Worm (Caenorhabditis elegans): ENCODE measurements around the gene Y75B8A.28.
A peak's percentile ranks its signal among the peaks of the same experiment; 100 is the strongest.

Y75B8A.28 gene

ce11 chrIII:12331300-12331699, 12.4 kb downstream of the Y75B8A.28 start:
- no peak for TF ChIP-seq M03D4.4 (tag; optimal IDR thresholded peaks at IDR 0.05)

DNA sequence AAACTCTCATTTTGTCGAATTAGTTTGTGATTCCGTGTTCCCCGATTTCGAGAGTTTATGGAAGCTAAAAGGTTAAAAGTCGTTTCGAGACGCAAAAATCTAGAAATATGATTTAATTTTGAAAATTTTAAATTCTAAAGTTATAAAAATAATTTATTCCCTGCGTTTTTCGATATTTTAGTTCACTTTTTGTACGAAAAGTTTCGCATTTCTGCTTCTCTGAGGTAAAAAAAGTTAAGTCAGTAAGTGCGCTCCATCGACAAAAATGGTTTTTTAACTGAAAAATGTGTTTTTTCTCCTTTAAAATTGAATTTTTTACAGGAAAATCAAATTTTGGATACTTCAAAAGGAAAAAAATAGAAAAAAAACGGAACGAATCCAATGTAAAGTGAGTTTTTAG, 14.6 kb downstream of the Y75B8A.28 start, which contains the start of gene zip-1:
TSS of gene zip-1 (plus strand) at position 301 of the 400 bp plus-strand sequence.
- TF ChIP-seq pha-4 (tag; optimal IDR thresholded peaks at IDR 0.05) (no peak), zip-8 (tag; optimal IDR thresholded peaks at IDR 0.05) (no peak), elt-1 (tag; optimal IDR thresholded peaks at IDR 0.05; ENCODE audit: borderline replicate concordance, insufficient read depth) (no peak), mab-5 (tag; optimal IDR thresholded peaks at IDR 0.05) (no peak), unc-120 (tag; optimal IDR thresholded peaks at IDR 0.05; ENCODE audit: poor library complexity, severe bottlenecking) (no peak), nhr-237 (tag; optimal IDR thresholded peaks at IDR 0.05) (no peak), nhr-2 (tag; optimal IDR thresholded peaks at IDR 0.05) (no peak), snpc-4 (tag; optimal IDR thresholded peaks at IDR 0.05) (no peak), ceh-83 (GFP tag; optimal IDR thresholded peaks at IDR 0.05) (no peak), mep-1 (tag; optimal IDR thresholded peaks at IDR 0.05) (no peak), mls-2 (tag; optimal IDR thresholded peaks at IDR 0.05) (no peak), cnd-1 (tag; optimal IDR thresholded peaks at IDR 0.05) (no peak), bed-3 (GFP tag; optimal IDR thresholded peaks at IDR 0.05) (no peak), nhr-12 (tag; optimal IDR thresholded peaks at IDR 0.05) (no peak), elt-3 (tag; optimal IDR thresholded peaks at IDR 0.05) (no peak), sptf-1 (tag; optimal IDR thresholded peaks at IDR 0.05) (no peak), ztf-11 (tag; optimal IDR thresholded peaks at IDR 0.05) (no peak), lin-32 (GFP tag; optimal IDR thresholded peaks at IDR 0.05) (no peak)

- TF ChIP-seq lsy-2 (tag; optimal IDR thresholded peaks at IDR 0.05) = no peak
- TF ChIP-seq lin-13 (tag; optimal IDR thresholded peaks at IDR 0.05) = no peak
- no peak for TF ChIP-seq nhr-237 (tag; optimal IDR thresholded peaks at IDR 0.05)
- no peak for TF ChIP-seq hlh-1 (tag; optimal IDR thresholded peaks at IDR 0.05)
- TF ChIP-seq unc-62 (GFP tag; optimal IDR thresholded peaks at IDR 0.05) = no peak
- TF ChIP-seq ceh-43 (GFP tag; optimal IDR thresholded peaks at IDR 0.05) = no peak
Measured at ce11 chrIII:12334268-12334667, 15.4 kb downstream of the Y75B8A.28 start.

- TF ChIP-seq pha-4 (tag; optimal IDR thresholded peaks at IDR 0.05) = peak; percentile 1
- TF ChIP-seq nhr-76 (tag; optimal IDR thresholded peaks at IDR 0.05) = no peak
- no peak for TF ChIP-seq flh-1 (GFP tag; optimal IDR thresholded peaks at IDR 0.05)
- TF ChIP-seq nhr-12 (tag; optimal IDR thresholded peaks at IDR 0.05) = no peak
- TF ChIP-seq unc-62 (GFP tag; optimal IDR thresholded peaks at IDR 0.05) = peak; percentile 7
- TF ChIP-seq elt-3 (tag; optimal IDR thresholded peaks at IDR 0.05) = peak; percentile 1
- TF ChIP-seq elt-1 (tag; optimal IDR thresholded peaks at IDR 0.05; ENCODE audit: borderline replicate concordance, insufficient read depth) = peak; percentile 51
- no peak for TF ChIP-seq mls-2 (tag; optimal IDR thresholded peaks at IDR 0.05)
- no peak for TF ChIP-seq lin-32 (GFP tag; optimal IDR thresholded peaks at IDR 0.05)
- no peak for TF ChIP-seq zip-8 (tag; optimal IDR thresholded peaks at IDR 0.05)
- TF ChIP-seq lsy-2 (tag; optimal IDR thresholded peaks at IDR 0.05) = no peak
- TF ChIP-seq ces-1 (GFP tag; optimal IDR thresholded peaks at IDR 0.05) = peak; percentile 45
- TF ChIP-seq nhr-237 (tag; optimal IDR thresholded peaks at IDR 0.05) = no peak
- TF ChIP-seq unc-120 (tag; optimal IDR thresholded peaks at IDR 0.05; ENCODE audit: poor library complexity, severe bottlenecking) = peak; percentile 25
- TF ChIP-seq drap-1 (GFP tag; optimal IDR thresholded peaks at IDR 0.05) = no peak
- no peak for TF ChIP-seq cnd-1 (tag; optimal IDR thresholded peaks at IDR 0.05)
Measured at ce11 chrIII:12335400-12335994, 16.6 kb downstream of the Y75B8A.28 start.

DNA sequence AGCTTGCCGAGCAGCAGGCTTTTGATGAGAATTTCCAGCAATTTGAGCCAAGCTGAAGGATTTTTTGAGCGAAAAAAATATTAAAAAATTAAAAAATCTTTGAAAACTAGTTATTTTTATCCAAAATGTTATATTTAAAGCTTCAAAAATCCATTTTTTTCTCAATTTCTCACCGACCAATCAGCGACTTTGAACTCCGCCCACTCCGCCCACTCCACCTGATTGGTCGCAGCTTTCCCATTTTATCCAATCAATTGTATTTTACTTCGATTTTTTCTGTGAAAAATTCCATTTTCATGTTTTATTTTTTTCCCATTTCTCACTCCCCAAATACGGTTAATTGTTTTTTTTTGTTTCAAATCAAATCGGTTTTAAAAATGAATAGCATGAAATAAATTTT, 26.1 kb downstream of the Y75B8A.28 start:
- TF ChIP-seq blmp-1 (tag; optimal IDR thresholded peaks at IDR 0.05) (no peak), snpc-4 (tag; optimal IDR thresholded peaks at IDR 0.05) (no peak), unc-62 (GFP tag; optimal IDR thresholded peaks at IDR 0.05) (no peak), M03D4.4 (tag; optimal IDR thresholded peaks at IDR 0.05) (no peak), zip-8 (tag; optimal IDR thresholded peaks at IDR 0.05) (no peak), pha-4 (tag; optimal IDR thresholded peaks at IDR 0.05) (no peak), bed-3 (GFP tag; optimal IDR thresholded peaks at IDR 0.05) (no peak), nhr-237 (tag; optimal IDR thresholded peaks at IDR 0.05) (no peak), nhr-76 (tag; optimal IDR thresholded peaks at IDR 0.05) (no peak), ces-1 (GFP tag; optimal IDR thresholded peaks at IDR 0.05) (no peak), unc-39 (tag; optimal IDR thresholded peaks at IDR 0.05) (no peak), flh-1 (GFP tag; optimal IDR thresholded peaks at IDR 0.05) (no peak), drap-1 (GFP tag; optimal IDR thresholded peaks at IDR 0.05) (no peak), elt-3 (tag; optimal IDR thresholded peaks at IDR 0.05) (no peak), ceh-43 (GFP tag; optimal IDR thresholded peaks at IDR 0.05) (no peak)

All from whole organism, mixed stage, embryonic.